Worm (Caenorhabditis elegans) whole organism, dauer: Measurements from ENCODE around the gene sfa-1.
"Not testable (repeated sequence)": the region's sequence is repeated elsewhere in the genome, so short reads cannot be mapped to it uniquely, and the experiment has no call there.

Experiments
- unc-62 ChIP-seq: sonication (generic microtip); optimal IDR thresholded peaks from 2 replicates; lab custom pipeline; 2017; ENCODE audit warnings: missing biosample characterization, missing genetic modification reagents, missing genetic modification characterization

The sfa-1 gene

ce11 chrIV:17063700-17064099, 47.1 kb downstream of the sfa-1 start, which contains the start of gene Y116A8C.467:
Gene Y116A8C.467 (minus strand): TSS chrIV:17063800.
- TF ChIP-seq unc-62 (GFP tag; lab: Kevin White, UChicago) = not testable (repeated sequence)

- no peak for TF ChIP-seq unc-62 (GFP tag; lab: Kevin White, UChicago)
Measured at ce11 chrIV:17058036-17058435, 52.7 kb downstream of the sfa-1 start, which contains the start of gene Y116A8C.44. Gene Y116A8C.44 (minus strand): TSS chrIV:17058136.
